Fruit fly (Drosophila melanogaster): Measurements from ENCODE around the gene CG13280.

The CG13280 gene

DNA sequence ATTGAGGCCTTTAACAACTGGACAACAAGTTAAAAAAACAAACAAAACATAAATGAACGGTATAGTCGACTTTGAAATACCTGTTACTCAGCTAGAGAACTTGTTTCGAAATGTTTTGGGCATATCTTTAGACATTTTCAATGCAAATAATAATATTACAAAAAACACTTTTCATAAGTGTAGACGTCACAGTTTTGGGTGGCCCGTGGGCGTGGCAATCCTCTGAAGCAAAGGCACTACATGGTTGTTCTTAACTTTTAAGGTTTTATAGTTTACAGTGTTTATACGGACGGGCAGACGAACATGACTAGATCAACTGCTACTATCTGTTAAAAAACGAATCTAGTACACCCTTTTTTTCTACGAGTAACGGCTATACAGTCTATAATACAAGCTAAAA lies 21.6 kb upstream of the CG13280 start:
- no peak for TF ChIP-seq CG17801 (GFP tag; optimal IDR thresholded peaks at IDR 0.05; ENCODE audit: partially characterized antibody)

DNA sequence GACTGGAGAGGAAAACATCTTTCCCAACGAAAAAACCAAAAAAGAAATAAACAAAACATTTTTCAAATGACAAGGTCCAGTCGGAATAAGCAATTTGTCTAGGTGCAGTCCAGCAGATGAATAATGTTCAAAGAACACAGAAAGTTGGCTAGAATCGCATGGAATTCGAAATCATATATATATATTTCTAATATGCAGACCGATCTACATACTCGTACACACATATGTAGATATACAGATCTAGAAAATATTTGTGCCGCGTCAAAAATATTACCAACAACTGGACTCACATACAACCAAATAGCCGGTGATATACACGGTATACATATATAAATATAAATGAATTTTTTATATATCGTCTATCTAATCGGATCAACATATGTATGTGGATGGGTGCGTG lies 18.8 kb upstream of the CG13280 start:
- no peak for TF ChIP-seq CG17801 (GFP tag; optimal IDR thresholded peaks at IDR 0.05; ENCODE audit: partially characterized antibody)

DNA sequence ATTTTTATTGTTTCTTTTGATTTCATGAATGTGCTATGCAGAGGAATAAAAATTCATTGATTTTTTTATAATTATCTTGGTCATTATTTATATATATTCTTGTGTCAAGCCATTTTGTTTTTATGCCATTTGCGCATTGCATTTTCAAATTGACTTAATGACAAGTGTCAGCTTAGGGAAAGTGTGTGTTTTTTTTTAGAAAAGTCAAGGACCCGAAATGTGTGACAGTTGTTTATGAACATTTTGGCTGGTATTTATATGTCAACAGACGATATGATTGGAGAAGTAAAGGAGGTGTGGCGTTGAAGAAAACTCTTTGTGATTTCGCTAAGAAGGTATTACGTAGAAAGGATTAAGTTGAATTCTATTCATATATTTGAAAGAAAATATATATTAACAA lies 16.8 kb upstream of the CG13280 start, which contains the start of the genes SclA and SclB:
Gene SclA (plus strand): TSS at position 301 of the 400 bp plus-strand sequence.
Gene SclB (plus strand): TSS at position 301 of the 400 bp plus-strand sequence.
- no peak for TF ChIP-seq CG17801 (GFP tag; optimal IDR thresholded peaks at IDR 0.05; ENCODE audit: partially characterized antibody)

DNA sequence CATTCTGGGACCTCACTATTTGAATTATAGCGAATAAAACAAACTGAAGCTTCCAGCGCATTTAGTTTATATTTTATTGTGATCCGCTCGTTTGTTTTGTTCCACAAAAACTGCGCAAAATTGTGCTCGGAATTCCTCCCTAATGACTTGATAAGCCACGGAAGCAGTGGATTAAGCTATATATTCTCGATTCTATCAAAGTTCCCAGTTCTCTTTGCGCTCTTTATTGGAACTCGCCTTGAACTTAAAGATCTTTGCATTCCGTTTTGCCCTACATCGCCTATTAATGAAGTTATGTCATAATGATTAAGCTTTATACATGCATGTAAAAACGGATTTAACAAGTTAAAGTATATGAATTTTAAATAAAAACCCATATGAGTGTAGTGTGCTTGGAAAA lies 16.3 kb upstream of the CG13280 start, which contains the start of gene Nepl9:
Gene Nepl9 (minus strand): TSS at position 101 of the 400 bp plus-strand sequence.
- TF ChIP-seq CG17801 (GFP tag; optimal IDR thresholded peaks at IDR 0.05; ENCODE audit: partially characterized antibody) = no peak

DNA sequence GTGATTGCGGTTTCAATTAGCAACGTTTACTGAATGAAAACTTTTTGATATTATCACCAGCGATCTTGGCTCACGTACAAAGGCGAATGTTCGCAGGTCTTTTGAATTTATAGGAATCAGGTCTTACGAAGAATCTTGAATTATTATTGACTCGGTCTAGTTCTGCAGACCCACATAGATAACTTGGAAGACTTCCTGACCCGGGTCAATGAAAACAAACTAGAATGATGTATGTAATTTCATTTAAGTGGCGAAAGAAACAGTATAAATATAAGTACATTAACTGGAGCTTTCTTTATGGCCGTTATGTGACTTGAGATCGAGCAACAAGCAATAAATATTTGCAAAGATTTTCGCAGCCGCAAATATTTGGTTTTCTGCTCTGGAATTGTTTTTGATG lies 13.5 kb upstream of the CG13280 start, which contains the start of gene CG13282:
Gene CG13282 (minus strand): TSS at position 101 of the 400 bp plus-strand sequence.
- no peak for TF ChIP-seq CG17801 (GFP tag; optimal IDR thresholded peaks at IDR 0.05; ENCODE audit: partially characterized antibody)

DNA sequence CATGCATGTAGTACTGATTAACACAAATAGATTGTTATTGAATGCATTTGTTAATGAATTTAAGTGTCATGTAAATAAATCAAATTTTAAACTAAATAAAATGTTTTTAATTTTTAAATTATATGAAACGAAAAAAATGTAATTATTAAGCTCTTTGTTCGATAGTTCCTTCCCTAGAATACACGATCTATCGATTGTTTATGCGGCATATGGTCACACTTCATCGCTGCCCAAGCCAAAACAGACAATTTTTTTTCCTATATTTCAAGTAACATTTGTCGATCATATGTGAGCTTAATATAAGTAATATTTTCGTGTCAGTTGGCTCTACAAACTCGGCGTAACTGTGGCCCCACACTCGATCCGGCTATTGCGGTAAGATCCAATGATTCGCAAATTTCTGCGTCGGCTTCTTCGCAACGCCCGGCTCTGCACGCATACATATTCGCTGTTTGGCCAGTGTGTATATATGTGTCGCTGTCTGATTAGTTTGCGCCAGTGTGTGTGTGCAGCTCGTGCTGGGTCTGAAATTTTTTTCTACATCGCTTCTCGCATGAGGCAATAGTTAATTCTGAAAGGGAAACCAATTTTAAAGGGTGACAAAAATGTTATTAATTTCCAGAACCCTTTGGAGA lies 6.1 kb upstream of the CG13280 start, which contains the start of gene AspRS-m:
Gene AspRS-m (plus strand): TSS at position 207 of the 635 bp plus-strand sequence.
- TF ChIP-seq CG17801 (GFP tag; optimal IDR thresholded peaks at IDR 0.05; ENCODE audit: partially characterized antibody) = peak; percentile 48

DNA sequence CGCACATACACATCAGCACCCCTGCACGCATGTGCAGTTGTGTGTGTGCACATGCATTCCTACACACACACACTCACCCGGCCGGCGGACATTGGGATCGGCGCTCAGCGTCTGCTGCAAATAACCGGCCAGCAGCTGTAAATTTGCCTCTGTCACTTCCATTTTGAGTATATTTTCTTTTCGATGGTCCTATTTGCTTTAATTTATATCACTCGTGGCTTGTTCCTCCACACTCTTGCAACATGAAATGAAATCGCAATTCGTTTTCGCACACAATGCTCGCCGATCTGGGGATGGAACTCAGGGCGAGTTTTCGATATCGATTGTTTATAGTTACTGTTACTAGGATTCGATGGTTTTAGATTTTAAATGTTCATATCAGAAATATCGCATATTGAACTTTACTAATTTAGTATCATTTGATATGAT lies 4.0 kb upstream of the CG13280 start, which contains the start of gene Cse1:
Gene Cse1 (minus strand): TSS at position 303 of the 429 bp plus-strand sequence.
- TF ChIP-seq CG17801 (GFP tag; optimal IDR thresholded peaks at IDR 0.05; ENCODE audit: partially characterized antibody) = no peak

DNA sequence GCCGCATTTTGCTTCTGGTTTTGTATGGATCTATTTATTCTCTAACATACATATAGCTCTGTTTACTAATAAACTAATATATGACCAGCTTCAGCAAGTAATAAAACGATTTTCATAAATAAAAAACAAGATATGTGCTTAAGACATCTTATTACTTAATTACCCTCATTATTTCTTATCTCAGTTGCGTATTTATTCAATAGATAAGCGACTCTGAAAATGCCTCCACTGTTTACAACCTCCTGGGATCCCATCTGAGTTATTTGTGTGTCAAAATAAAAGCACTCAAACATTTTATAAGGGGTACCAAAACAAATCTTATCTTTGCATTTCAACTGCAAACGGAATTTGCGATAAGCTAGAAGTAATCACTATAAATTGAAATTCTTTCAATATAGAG lies 1.2 kb downstream of the CG13280 start:
- peak; percentile 81 for TF ChIP-seq CG17801 (GFP tag; optimal IDR thresholded peaks at IDR 0.05; ENCODE audit: partially characterized antibody)

DNA sequence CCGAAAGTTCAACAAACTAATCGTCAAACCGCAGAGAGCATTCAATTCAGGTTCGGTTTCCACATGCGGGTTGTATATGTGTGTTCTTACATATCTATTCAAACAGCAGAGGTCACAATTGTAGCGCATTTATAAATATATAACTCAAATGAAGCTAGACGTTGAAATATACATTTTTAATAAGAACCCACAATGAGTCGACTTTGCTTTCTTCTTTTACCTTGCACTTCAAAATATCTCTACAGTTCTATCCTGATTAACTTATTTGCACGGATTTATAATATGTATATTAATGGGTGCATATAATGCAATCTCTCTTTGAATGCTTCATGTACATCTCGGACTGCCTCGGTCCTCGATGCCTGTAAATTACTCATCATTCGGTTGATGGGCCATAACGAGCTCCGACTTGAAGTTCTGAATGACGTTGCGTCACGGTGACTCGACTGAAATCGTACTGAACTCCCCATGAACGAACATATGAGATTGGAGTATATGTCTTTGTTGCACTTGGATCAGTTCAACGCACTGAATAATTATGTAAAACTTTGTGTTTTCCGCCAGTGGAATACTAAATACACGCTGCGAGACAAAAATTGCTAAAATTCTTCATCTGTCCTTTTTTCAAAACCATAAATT lies 2.4 kb downstream of the CG13280 start:
- no peak for TF ChIP-seq CG17801 (GFP tag; optimal IDR thresholded peaks at IDR 0.05; ENCODE audit: partially characterized antibody)

DNA sequence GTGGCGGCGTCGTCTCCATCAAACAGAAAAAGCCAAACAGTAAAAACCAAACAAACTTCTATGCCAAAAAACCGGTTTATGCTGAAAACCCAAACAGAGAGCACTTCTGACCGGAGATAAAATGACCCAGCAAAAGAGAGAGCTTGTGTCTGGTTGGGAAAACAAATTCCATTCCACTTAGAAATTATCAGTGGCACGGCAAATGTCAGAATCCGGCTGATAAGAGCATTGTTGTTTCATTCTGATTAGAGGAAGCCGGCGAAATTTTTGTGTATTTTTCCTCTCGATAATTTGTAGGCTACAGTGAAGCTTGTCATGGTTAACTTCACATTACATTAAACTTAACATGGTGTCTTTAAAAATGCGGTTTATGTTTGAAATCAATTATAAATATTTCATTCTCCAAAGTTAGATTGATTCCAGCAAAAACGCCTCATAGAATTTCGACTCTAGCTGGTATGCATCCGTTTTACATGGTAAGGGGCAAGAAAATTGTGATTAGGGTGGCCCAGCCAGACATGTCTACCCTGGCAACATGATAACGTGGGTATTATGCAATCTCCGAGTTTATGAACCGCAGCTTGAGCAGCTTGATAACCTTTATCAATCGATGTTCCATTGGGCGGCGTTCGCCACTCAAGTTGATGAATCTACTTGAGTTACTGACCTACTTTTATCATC lies 3.3 kb downstream of the CG13280 start:
- TF ChIP-seq CG17801 (GFP tag; optimal IDR thresholded peaks at IDR 0.05; ENCODE audit: partially characterized antibody) = no peak

DNA sequence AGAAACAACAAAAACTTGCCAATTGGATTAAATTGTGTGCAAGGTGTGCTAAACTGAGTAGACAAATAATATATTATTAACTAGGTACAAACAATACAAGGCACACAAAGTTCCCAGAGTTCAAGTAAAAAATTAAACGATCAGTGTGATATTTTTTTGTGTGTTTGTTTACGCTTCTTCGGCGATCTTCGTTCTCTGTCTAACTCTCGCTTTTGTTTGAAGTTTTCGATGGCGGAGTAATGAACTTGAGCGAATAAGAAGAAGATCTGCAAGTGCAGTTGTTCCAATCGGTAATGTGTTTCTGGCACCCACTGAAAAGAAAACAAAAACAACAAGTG lies 4.2 kb downstream of the CG13280 start:
- no peak for TF ChIP-seq CG17801 (GFP tag; optimal IDR thresholded peaks at IDR 0.05; ENCODE audit: partially characterized antibody)

DNA sequence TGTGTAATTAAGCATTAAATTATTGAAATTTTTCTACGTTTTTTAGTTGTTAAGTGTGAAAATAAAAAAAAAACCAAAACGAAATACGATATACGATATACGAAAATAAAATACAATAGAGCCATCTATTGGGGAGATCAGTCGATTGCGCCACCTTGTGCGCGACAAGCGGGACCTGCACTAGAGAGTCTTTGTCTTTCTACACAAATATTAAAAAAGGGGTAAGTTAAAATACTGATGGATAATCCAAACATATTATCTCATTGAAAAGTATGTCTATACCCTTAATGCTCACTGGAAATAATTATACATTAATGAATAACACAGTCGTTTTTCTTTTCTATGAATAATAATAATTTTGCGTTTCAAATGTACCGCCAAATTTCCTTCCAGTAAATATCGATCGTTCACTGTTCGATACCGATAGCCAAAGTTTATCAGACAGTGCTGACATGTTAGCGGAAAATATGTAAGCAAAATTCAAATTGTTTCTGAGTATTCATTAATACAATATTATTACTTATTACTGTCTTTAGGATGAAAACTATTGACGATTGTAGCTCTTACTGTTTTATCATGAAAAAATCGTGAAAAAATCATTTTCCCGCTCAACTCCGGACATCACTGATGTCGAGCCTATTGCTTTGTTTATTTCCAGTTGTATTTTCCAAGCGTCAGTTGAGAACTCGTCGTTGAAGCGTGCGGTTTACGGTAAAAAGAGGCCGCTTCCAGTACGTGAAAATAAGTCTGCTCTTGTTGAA lies 4.7 kb downstream of the CG13280 start, which contains the start of gene mdy:
Gene mdy (plus strand): TSS at position 672 of the 761 bp plus-strand sequence.
- TF ChIP-seq CG17801 (GFP tag; optimal IDR thresholded peaks at IDR 0.05; ENCODE audit: partially characterized antibody) = peak; percentile 32

DNA sequence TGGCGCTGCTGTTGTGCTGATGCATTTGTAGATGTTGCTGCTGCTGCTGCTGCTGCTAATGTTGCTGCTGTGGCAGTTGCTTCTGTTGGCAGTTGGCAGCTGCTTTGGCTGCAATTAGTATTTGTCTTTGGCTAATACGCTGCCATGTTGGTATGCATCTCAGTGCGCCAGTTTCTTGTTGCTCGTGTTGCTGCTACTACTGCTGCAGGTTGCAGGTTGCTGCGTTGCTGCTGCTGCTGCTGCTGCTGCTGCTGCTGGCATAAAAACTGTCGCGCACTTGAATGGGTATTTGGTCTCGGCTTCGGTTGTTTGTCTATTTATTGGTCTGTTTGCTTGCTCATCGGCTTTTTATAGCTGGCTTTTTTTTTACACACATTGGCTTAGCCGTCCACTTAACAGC lies 12.1 kb downstream of the CG13280 start:
- TF ChIP-seq CG17801 (GFP tag; optimal IDR thresholded peaks at IDR 0.05; ENCODE audit: partially characterized antibody) = no peak

DNA sequence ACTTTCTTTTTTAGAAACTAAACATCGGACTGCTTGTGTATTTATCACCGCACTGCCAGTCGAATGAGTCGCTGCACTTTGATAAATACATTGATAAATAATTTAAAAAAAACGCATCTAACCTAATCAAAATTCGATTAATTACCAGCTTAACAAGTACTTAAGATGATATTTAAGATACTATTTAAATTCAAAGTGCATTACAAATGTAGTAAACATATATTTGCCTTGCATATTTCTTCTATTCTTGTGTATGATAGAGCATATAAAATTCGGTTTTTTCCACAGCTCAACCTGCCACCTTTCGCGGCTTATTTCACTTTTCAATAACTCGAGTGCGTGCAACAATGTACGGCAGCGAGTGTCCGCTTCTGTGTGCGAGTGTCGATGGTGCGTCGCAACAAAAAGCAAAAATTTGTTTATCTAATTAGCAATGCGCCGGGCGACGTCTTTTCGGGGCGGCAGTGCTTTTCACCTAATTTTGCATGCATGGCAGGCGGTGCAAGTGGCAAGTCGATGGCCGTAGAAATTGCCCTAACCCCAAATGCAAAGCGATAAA lies 16.4 kb downstream of the CG13280 start, which contains the start of gene CG13272:
Gene CG13272 (plus strand): TSS at position 509 of the 559 bp plus-strand sequence.
- no peak for TF ChIP-seq CG17801 (GFP tag; optimal IDR thresholded peaks at IDR 0.05; ENCODE audit: partially characterized antibody)

All from ovary, adult (tissue).